Worm (Caenorhabditis elegans) whole organism, L4/young adult: ENCODE results near the gene D2062.4.

ENCODE experiments used
- W03F9.2 ChIP-seq: fragments of 150-350 bp; optimal IDR thresholded peaks from 2 replicates; lab custom pipeline; 2014; ENCODE audit warnings: missing biosample characterization, missing genetic modification characterization
- dao-5 ChIP-seq: sonication (generic microtip); optimal IDR thresholded peaks from 2 replicates; lab custom pipeline; 2016; ENCODE audit warnings: missing genotype, missing genetic modification characterization, moderate library complexity, missing compliant biosample characterization
- him-1 ChIP-seq: sonication (generic microtip); optimal IDR thresholded peaks from 2 replicates; lab custom pipeline; 2016; ENCODE audit warnings: missing genotype, missing genetic modification reagents, missing genetic modification characterization, missing compliant biosample characterization

ce11 chrII:2611009-2611408, 12.2 kb upstream of the D2062.4 start:
- TF ChIP-seq dao-5 (tag; lab: Kevin White, UChicago) (no peak), him-1 (tag; lab: Kevin White, UChicago) (no peak), W03F9.2 (no peak)
